Worm (Caenorhabditis elegans) whole organism, midembryonic: ENCODE measurements around the gene D1005.6.

ENCODE experiments used
- T22C8.4 ChIP-seq: fragments of 200-800 bp; sonication (Bioruptor generic); IDR thresholded peaks from 2 replicates; pipeline ENCODE4 v1.3.6; 2022; ENCODE audit warnings: missing genetic modification characterization, missing compliant biosample characterization
- cog-1 ChIP-seq: sonication (generic microtip); optimal IDR thresholded peaks from 2 replicates; lab custom pipeline; 2016; ENCODE audit warnings: missing genetic modification characterization, missing compliant biosample characterization
- flt-1 ChIP-seq: fragments of 200-800 bp; sonication (Bioruptor generic); IDR thresholded peaks from 2 replicates; pipeline ENCODE4 v1.3.6; 2022; ENCODE audit warnings: missing genetic modification characterization, missing compliant biosample characterization
- klf-2 ChIP-seq: fragments of 200-800 bp; sonication (Bioruptor generic); conservative IDR thresholded peaks from 2 replicates; pipeline ENCODE4 v1.3.6; 2022; ENCODE audit warnings: missing genetic modification reagents, missing genetic modification characterization, missing compliant biosample characterization
- med-1 ChIP-seq: sonication (generic microtip); optimal IDR thresholded peaks from 2 replicates; lab custom pipeline; 2017; ENCODE audit warnings: missing genetic modification characterization, mild to moderate bottlenecking, missing compliant biosample characterization, antibody characterized with exemption, missing genetic modification reagents; ENCODE audit not compliant: insufficient read depth
- ref-1 ChIP-seq: fragments of 200-800 bp; sonication (Bioruptor generic); conservative IDR thresholded peaks from 2 replicates; pipeline ENCODE4 v1.3.6; 2022; ENCODE audit warnings: missing genetic modification reagents, missing genetic modification characterization, missing compliant biosample characterization
- tab-1 ChIP-seq: fragments of 200-800 bp; sonication (Bioruptor generic); IDR thresholded peaks from 2 replicates; pipeline ENCODE4 v1.3.6; 2022; ENCODE audit warnings: missing genetic modification characterization, missing compliant biosample characterization
- ztf-23 ChIP-seq: fragments of 200-800 bp; sonication (Bioruptor generic); IDR thresholded peaks from 2 replicates; pipeline ENCODE4 v1.3.6; 2022; ENCODE audit warnings: missing genetic modification reagents, missing genetic modification characterization, missing compliant biosample characterization
- ztf-29 ChIP-seq: fragments of 200-800 bp; sonication (Bioruptor generic); IDR thresholded peaks from 2 replicates; pipeline ENCODE4 v1.3.6; 2022; ENCODE audit warnings: missing genetic modification reagents, missing genetic modification characterization, missing compliant biosample characterization

D1005.6 gene

DNA sequence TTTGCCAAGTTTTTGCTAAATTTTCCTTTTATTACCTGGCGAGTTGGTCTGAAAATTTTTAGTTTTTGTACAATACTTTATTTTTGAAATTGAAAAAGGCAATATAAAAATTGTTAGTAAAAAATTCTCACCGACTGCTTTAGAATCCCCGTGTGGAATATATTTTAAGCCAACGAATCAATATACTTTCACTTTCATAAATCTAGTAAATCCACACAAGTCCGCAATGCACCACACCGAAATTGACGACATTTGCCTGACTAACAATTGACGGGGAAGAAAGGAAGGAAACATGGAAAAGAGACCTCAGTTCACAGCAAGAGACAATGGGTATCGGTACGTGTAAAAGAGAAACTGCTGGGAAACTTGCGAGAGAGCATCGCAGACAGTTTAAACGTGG lies 34.9 kb upstream of the D1005.6 start:
- TF ChIP-seq flt-1 (no peak), med-1 (GFP tag; lab: Kevin White, UChicago) (no peak), cog-1 (no peak), ref-1 (no peak), klf-2 (GFP tag; lab: Robert Waterston, UW) (no peak), tab-1 (GFP tag; lab: Robert Waterston, UW) (no peak), T22C8.4 (no peak), ztf-23 (GFP tag; lab: Robert Waterston, UW) (no peak), ztf-29 (GFP tag; lab: Robert Waterston, UW) (no peak)

DNA sequence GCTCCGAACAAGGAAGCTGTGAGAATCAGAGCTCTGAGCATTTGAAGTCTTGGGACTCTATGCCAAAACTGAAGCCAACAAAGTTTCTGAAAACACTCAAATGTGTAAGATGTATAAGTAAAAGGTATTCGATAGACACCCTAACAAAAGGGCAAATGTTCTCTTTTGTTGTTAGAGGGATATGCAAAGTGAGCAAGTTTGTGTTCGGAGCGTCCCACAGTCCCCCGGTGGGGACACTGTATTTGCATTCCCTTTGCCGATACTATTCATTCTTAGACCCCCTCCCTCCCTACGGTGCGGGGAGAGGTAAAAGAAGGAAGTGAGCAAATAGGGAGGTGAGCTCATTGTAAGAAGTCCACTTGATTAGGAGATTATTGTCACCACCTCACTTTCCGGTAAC lies 33.0 kb upstream of the D1005.6 start, which contains the start of gene F09E10.6:
Gene F09E10.6 (minus strand): TSS at position 101 of the 400 bp plus-strand sequence.
- TF ChIP-seq flt-1 = no peak
- TF ChIP-seq tab-1 (GFP tag; lab: Robert Waterston, UW) = no peak
- no peak for TF ChIP-seq cog-1
- no peak for TF ChIP-seq ref-1
- no peak for TF ChIP-seq klf-2 (GFP tag; lab: Robert Waterston, UW)
- no peak for TF ChIP-seq ztf-29 (GFP tag; lab: Robert Waterston, UW)
- TF ChIP-seq ztf-23 (GFP tag; lab: Robert Waterston, UW) = no peak
- no peak for TF ChIP-seq T22C8.4
- TF ChIP-seq med-1 (GFP tag; lab: Kevin White, UChicago) = no peak

DNA sequence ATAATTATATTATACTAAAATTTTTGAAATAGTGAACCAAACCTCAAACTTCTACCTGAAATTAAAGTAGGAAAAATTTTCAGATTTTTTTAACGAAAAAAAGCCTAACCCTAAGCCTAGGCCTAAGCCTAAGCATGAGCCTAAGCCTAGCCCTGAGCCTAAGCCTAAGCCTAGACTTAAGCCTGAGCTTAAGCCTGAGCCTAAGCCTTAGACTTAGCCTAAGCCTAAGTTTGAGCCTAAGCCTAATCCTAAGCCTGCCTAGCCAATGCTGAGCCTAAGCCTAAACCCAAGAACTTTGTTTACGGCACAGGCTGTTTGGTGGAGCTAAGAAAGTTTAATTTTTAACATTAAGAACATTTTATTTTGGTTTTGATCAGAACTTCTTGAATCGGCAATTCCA lies 31.4 kb upstream of the D1005.6 start:
- no peak; the same call in 1 of the 2 replicates for TF ChIP-seq ztf-29 (GFP tag; lab: Robert Waterston, UW)
- no peak for TF ChIP-seq cog-1
- TF ChIP-seq tab-1 (GFP tag; lab: Robert Waterston, UW) = no peak
- no peak for TF ChIP-seq flt-1

- TF ChIP-seq tab-1 (GFP tag; lab: Robert Waterston, UW) (no peak), cog-1 (no peak), ref-1 (no peak), ztf-29 (GFP tag; lab: Robert Waterston, UW) (no peak), klf-2 (GFP tag; lab: Robert Waterston, UW) (no peak), ztf-23 (GFP tag; lab: Robert Waterston, UW) (no peak), med-1 (GFP tag; lab: Kevin White, UChicago) (no peak), T22C8.4 (no peak)
These were observed 29.7 kb upstream of the D1005.6 start, which contains the start of gene F09E10.5 for ce11 chrX:1494256-1494655. F09E10.5 (minus strand) TSS chrX:1494356.

DNA sequence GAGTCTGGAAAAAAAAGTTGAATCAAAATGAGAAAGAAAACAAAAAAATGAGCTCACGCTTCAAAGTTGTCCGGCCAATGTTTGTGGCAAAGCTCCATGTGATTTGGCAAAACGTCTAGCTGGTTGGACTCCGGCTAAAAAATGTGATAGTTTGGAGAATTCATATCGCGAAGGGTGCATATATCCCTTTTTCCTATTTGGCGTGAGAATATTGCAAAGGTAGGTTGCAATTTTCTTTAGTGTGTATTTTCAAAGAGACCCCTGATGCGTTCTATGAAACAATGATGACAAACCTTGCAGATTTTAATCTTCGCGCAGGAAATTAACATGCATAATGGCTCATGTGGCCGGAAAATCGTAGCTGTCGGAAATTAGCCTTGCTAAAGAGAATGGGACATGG lies 27.6 kb upstream of the D1005.6 start:
- TF ChIP-seq ztf-29 (GFP tag; lab: Robert Waterston, UW) (no peak), ztf-23 (GFP tag; lab: Robert Waterston, UW) (no peak), med-1 (GFP tag; lab: Kevin White, UChicago) (no peak), klf-2 (GFP tag; lab: Robert Waterston, UW) (no peak), cog-1 (no peak), ref-1 (no peak), tab-1 (GFP tag; lab: Robert Waterston, UW) (no peak), flt-1 (no peak), T22C8.4 (no peak)

ce11 chrX:1491036-1491435 lies 26.4 kb upstream of the D1005.6 start:
- TF ChIP-seq cog-1 (no peak), klf-2 (GFP tag; lab: Robert Waterston, UW) (no peak), tab-1 (GFP tag; lab: Robert Waterston, UW) (no peak), med-1 (GFP tag; lab: Kevin White, UChicago) (no peak), ztf-23 (GFP tag; lab: Robert Waterston, UW) (no peak), flt-1 (no peak), T22C8.4 (no peak), ref-1 (no peak), ztf-29 (GFP tag; lab: Robert Waterston, UW) (no peak)

- TF ChIP-seq klf-2 (GFP tag; lab: Robert Waterston, UW) (no peak), ztf-29 (GFP tag; lab: Robert Waterston, UW) (no peak), tab-1 (GFP tag; lab: Robert Waterston, UW) (no peak), ref-1 (no peak), flt-1 (no peak), T22C8.4 (no peak), ztf-23 (GFP tag; lab: Robert Waterston, UW) (no peak), cog-1 (no peak), med-1 (GFP tag; lab: Kevin White, UChicago) (no peak)
These were observed 25.0 kb upstream of the D1005.6 start for ce11 chrX:1489574-1489973.

ce11 chrX:1488775-1489174 lies 24.2 kb upstream of the D1005.6 start:
- no peak for TF ChIP-seq tab-1 (GFP tag; lab: Robert Waterston, UW)
- TF ChIP-seq med-1 (GFP tag; lab: Kevin White, UChicago) = no peak
- TF ChIP-seq ztf-23 (GFP tag; lab: Robert Waterston, UW) = no peak
- TF ChIP-seq flt-1 = no peak
- TF ChIP-seq klf-2 (GFP tag; lab: Robert Waterston, UW) = no peak
- no peak for TF ChIP-seq ref-1
- TF ChIP-seq cog-1 = no peak
- TF ChIP-seq T22C8.4 = no peak
- no peak for TF ChIP-seq ztf-29 (GFP tag; lab: Robert Waterston, UW)

DNA sequence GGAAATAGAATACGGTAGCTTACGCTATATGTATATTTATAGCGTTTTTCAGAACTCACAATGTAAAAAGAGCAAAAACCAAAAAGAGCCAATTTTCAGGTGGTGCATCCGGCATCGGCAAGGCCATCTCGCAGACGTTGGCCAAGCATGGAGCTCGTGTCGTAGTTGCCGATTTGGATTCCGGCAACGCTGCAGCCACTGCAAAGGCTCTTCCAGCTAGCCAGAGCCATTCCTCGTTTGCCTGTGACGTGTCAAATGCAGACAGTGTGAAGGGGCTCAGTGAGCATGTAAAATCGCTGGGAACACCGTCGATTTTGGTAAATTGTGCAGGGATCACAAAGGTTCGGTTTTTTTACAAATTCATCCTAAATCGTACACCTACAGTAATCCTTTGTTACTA lies 22.5 kb upstream of the D1005.6 start:
- TF ChIP-seq tab-1 (GFP tag; lab: Robert Waterston, UW) = no peak
- no peak for TF ChIP-seq cog-1
- no peak for TF ChIP-seq med-1 (GFP tag; lab: Kevin White, UChicago)
- no peak for TF ChIP-seq T22C8.4
- TF ChIP-seq ref-1 = no peak
- no peak for TF ChIP-seq ztf-29 (GFP tag; lab: Robert Waterston, UW)
- no peak for TF ChIP-seq ztf-23 (GFP tag; lab: Robert Waterston, UW)
- no peak for TF ChIP-seq klf-2 (GFP tag; lab: Robert Waterston, UW)

ce11 chrX:1486135-1486648 lies 21.6 kb upstream of the D1005.6 start, which contains the start of the genes D1005.10 and dhs-25:
D1005.10 (minus strand) TSS chrX:1486185.
dhs-25 (plus strand) TSS chrX:1486532.
- TF ChIP-seq T22C8.4 = peak; percentile 39; the same call in 1 of the 2 replicates
- no peak for TF ChIP-seq flt-1
